Fruit fly (Drosophila melanogaster): ENCODE measurements around the gene NTPase.

Gene NTPase

DNA sequence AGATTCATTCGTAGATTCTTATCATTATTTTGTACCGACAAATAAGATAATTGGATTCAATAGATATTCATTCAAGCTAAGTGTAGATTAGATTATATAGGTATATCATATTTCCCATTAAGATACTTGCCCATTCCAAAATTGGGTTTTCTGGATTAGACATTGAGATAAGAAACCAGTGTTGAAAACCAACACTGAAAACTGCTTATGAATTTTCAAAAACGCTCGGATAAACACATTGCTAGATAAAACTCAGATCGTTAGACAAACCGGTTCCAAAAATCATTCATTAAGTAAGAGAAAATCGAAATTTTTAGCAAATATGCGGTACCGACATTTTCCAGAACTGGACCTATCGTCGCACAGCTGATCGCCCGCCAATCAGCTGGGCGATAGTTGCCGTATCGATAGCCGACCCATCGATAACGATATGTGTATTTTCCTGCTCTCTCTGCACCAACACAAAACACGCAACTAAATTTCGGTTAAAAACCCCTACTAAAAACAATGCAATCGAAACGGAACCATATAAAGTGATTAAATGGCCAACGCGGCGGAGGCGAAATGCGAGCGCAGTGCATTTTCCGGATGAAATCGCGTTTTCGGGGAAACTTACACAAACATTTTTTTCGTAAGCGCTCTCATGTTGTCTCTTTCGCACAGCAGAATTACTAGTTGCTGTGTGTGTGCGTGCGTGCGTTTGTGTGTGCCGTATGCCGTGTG is at the start of gene NTPase, which contains the start of gene lilli (continued):
- no peak for TF ChIP-seq Stat92E (GFP tag; optimal IDR thresholded peaks at IDR 0.05)
- TF ChIP-seq CG2712 (tag; optimal IDR thresholded peaks at IDR 0.05) = peak; percentile 15
- TF ChIP-seq chm (GFP tag; IDR thresholded peaks at IDR 0.05) = peak; percentile 70
- TF ChIP-seq CG3838 (GFP tag; optimal IDR thresholded peaks at IDR 0.05) = no peak
- TF ChIP-seq insv (GFP tag; optimal IDR thresholded peaks at IDR 0.05) = no peak
- no peak for TF ChIP-seq CG8765 (GFP tag; IDR thresholded peaks at IDR 0.05)
- no peak for TF ChIP-seq CrebB (tag; optimal IDR thresholded peaks at IDR 0.05)
- peak; percentile 96 for TF ChIP-seq bbx (GFP tag; IDR thresholded peaks at IDR 0.05; ENCODE audit: partially characterized antibody)
- TF ChIP-seq Lhr (GFP tag; optimal IDR thresholded peaks at IDR 0.05) = peak; percentile 24
- peak; percentile 91 for TF ChIP-seq unc-4 (GFP tag; IDR thresholded peaks at IDR 0.05; ENCODE audit: partially characterized antibody)
- TF ChIP-seq CG2889 (GFP tag; IDR thresholded peaks at IDR 0.05) = 0 out of 3 replicates have a peak, but pooled peaks have one; percentile 29
- peak; percentile 41 for TF ChIP-seq trh (GFP tag; optimal IDR thresholded peaks at IDR 0.05)
- TF ChIP-seq mld (GFP tag; IDR thresholded peaks at IDR 0.05; ENCODE audit: partially characterized antibody) = peak; percentile 85
- no peak for TF ChIP-seq ham (GFP tag; IDR thresholded peaks at IDR 0.05)
- TF ChIP-seq grn (GFP tag; optimal IDR thresholded peaks at IDR 0.05) = peak; percentile 92
- TF ChIP-seq CG11560 (tag; IDR thresholded peaks at IDR 0.05) = no peak
- peak; percentile 28; the same call in 1 of the 2 replicates for TF ChIP-seq CG32767 (GFP tag; IDR thresholded peaks at IDR 0.05)
- TF ChIP-seq CG12155 (GFP tag; optimal IDR thresholded peaks at IDR 0.05) = peak; percentile 66
- peak; percentile 56 for TF ChIP-seq CG3995 (GFP tag; optimal IDR thresholded peaks at IDR 0.05)
- no peak for TF ChIP-seq cato (GFP tag; optimal IDR thresholded peaks at IDR 0.05; ENCODE audit: borderline replicate concordance)
- TF ChIP-seq CG17186 (GFP tag; optimal IDR thresholded peaks at IDR 0.05) = peak; percentile 70
- peak; percentile 83 for TF ChIP-seq sob (GFP tag; IDR thresholded peaks at IDR 0.05)
- peak; percentile 2 for TF ChIP-seq HmgZ (tag; optimal IDR thresholded peaks at IDR 0.05)
- no peak for TF ChIP-seq emc (GFP tag; optimal IDR thresholded peaks at IDR 0.05)
- TF ChIP-seq bcd (GFP tag; optimal IDR thresholded peaks at IDR 0.05) = peak; percentile 56
- peak; percentile 24; the same call in 1 of the 2 replicates for TF ChIP-seq cas (GFP tag; IDR thresholded peaks at IDR 0.05)
- TF ChIP-seq CG11247 (GFP tag; IDR thresholded peaks at IDR 0.05) = peak; percentile 50
- TF ChIP-seq Rx (GFP tag; IDR thresholded peaks at IDR 0.05) = no peak; the same call in 1 of the 2 replicates
- TF ChIP-seq CG13296 (GFP tag; optimal IDR thresholded peaks at IDR 0.05) = no peak
- peak; percentile 31; the same call in 1 of the 2 replicates for TF ChIP-seq CG4404 (GFP tag; IDR thresholded peaks at IDR 0.05)
- TF ChIP-seq CG3163 (GFP tag; optimal IDR thresholded peaks at IDR 0.05) = peak; percentile 61
- TF ChIP-seq CG10431 (GFP tag; optimal IDR thresholded peaks at IDR 0.05) = peak; percentile 14
- peak; percentile 86 for TF ChIP-seq tna (GFP tag; IDR thresholded peaks at IDR 0.05; ENCODE audit: partially characterized antibody)
- no peak for TF ChIP-seq CG8281 (tag; optimal IDR thresholded peaks at IDR 0.05)
- TF ChIP-seq her (GFP tag; optimal IDR thresholded peaks at IDR 0.05) = peak; percentile 78
- TF ChIP-seq CG6254 (GFP tag; optimal IDR thresholded peaks at IDR 0.05) = no peak
- peak; percentile 61 for TF ChIP-seq tup (GFP tag; optimal IDR thresholded peaks at IDR 0.05)
- TF ChIP-seq kay (GFP tag; optimal IDR thresholded peaks at IDR 0.05) = peak; percentile 44
- TF ChIP-seq CG30403 (GFP tag; optimal IDR thresholded peaks at IDR 0.05) = peak; percentile 76
- peak; percentile 95 for TF ChIP-seq CG16813 (GFP tag; IDR thresholded peaks at IDR 0.05; ENCODE audit: partially characterized antibody)
- no peak for TF ChIP-seq Awh (GFP tag; IDR thresholded peaks at IDR 0.05)
- peak; percentile 65 to 67 for TF ChIP-seq chif (GFP tag; optimal IDR thresholded peaks at IDR 0.05)
- TF ChIP-seq jing (GFP tag; optimal IDR thresholded peaks at IDR 0.05) = no peak
- TF ChIP-seq lola (GFP tag; optimal IDR thresholded peaks at IDR 0.05) = peak in 1 of 3 experiments; percentile 45
- peak; percentile 59 for TF ChIP-seq zen (tag; optimal IDR thresholded peaks at IDR 0.05)
- TF ChIP-seq peb (GFP tag; IDR thresholded peaks at IDR 0.05) = no peak
- TF ChIP-seq CG11695 (GFP tag; IDR thresholded peaks at IDR 0.05) = peak; percentile 38; the same call in 1 of the 3 replicates
- TF ChIP-seq Pdp1 (GFP tag; optimal IDR thresholded peaks at IDR 0.05) = peak; percentile 84

Measured in whole organism, embryonic.